Worm (Caenorhabditis elegans) whole organism, L4 larva: ENCODE data around the gene pgp-13.
A peak's percentile ranks its signal among the peaks of the same experiment; 100 is the strongest.

ENCODE experiments used
- F26F4.8 ChIP-seq: fragments of 200-800 bp; sonication (Bioruptor generic); conservative IDR thresholded peaks from 2 replicates; pipeline ENCODE4 v1.3.6; 2022; ENCODE audit warnings: missing genetic modification characterization, missing compliant biosample characterization
- F37D6.2 ChIP-seq: sonication (generic microtip); optimal IDR thresholded peaks from 2 replicates; lab custom pipeline; 2016; ENCODE audit warnings: mild to moderate bottlenecking, missing genetic modification characterization, missing compliant biosample characterization
- F49E8.2 ChIP-seq: sonication (generic microtip); optimal IDR thresholded peaks from 2 replicates; lab custom pipeline; 2016; ENCODE audit warnings: missing compliant biosample characterization, mild to moderate bottlenecking, missing genetic modification characterization, borderline replicate concordance
- T20F7.1 ChIP-seq: fragments of 200-800 bp; sonication (Bioruptor generic); optimal IDR thresholded peaks from 2 replicates; lab custom pipeline; 2018; ENCODE audit warnings: mild to moderate bottlenecking, missing genetic modification characterization, missing compliant biosample characterization
- Y105C5A.15 ChIP-seq: fragments of 200-800 bp; sonication (Bioruptor generic); IDR thresholded peaks from 2 replicates; pipeline ENCODE4 v1.3.6; 2022; ENCODE audit warnings: missing genetic modification characterization, missing compliant biosample characterization
- ZK546.5 ChIP-seq, 2 experiments: sonication (generic microtip); optimal IDR thresholded peaks; 2 replicates each; lab custom pipeline; 2017; ENCODE audit warnings: missing biosample characterization in 2 of 2, missing genetic modification characterization in 2 of 2
- aha-1 ChIP-seq: fragments of 150-350 bp; peaks from one replicate; lab custom pipeline; 2014; ENCODE audit warnings: missing biosample characterization, missing genetic modification characterization
- ama-1 ChIP-seq: fragments of 150-350 bp; optimal IDR thresholded peaks from 2 replicates; lab custom pipeline; 2014; ENCODE audit warnings: inconsistent platforms, mixed read lengths
- daf-16 ChIP-seq, 3 experiments: sonication (generic microtip); optimal IDR thresholded peaks; 2 replicates each; lab custom pipeline; 2016 to 2017; ENCODE audit warnings: missing genetic modification characterization in 3 of 3, missing genetic modification reagents in 3 of 3, mild to moderate bottlenecking in 2 of 3, missing compliant biosample characterization in 2 of 3, missing biosample characterization in 1 of 3, moderate library complexity in 1 of 3
- dmd-6 ChIP-seq: fragments of 200-800 bp; sonication (Bioruptor generic); IDR thresholded peaks from 2 replicates; pipeline ENCODE4 v1.3.6; 2022; ENCODE audit warnings: missing genetic modification reagents, missing genetic modification characterization, missing compliant biosample characterization
- dve-1 ChIP-seq: sonication (generic microtip); optimal IDR thresholded peaks from 2 replicates; lab custom pipeline; 2017; ENCODE audit warnings: antibody characterized with exemption, mild to moderate bottlenecking, missing genetic modification characterization, missing compliant biosample characterization; ENCODE audit not compliant: insufficient read depth
- egl-43 ChIP-seq: fragments of 200-800 bp; sonication (Bioruptor generic); IDR thresholded peaks from 2 replicates; pipeline ENCODE4 v1.3.6; 2022; ENCODE audit warnings: missing genetic modification reagents, missing genetic modification characterization, missing compliant biosample characterization
- fkh-10 ChIP-seq: fragments of 150-350 bp; optimal IDR thresholded peaks from 2 replicates; lab custom pipeline; 2014; ENCODE audit warnings: missing biosample characterization, missing genetic modification reagents, missing genetic modification characterization
- hif-1 ChIP-seq, 2 experiments: sonication (generic microtip); optimal IDR thresholded peaks; 2 replicates each; lab custom pipeline; 2016 to 2017; ENCODE audit warnings: missing compliant biosample characterization in 2 of 2, missing genetic modification characterization in 2 of 2, missing genetic modification reagents in 2 of 2, missing genotype in 2 of 2, mild to moderate bottlenecking in 1 of 2
- hlh-11 ChIP-seq: fragments of 200-800 bp; sonication (Bioruptor generic); optimal IDR thresholded peaks from 2 replicates; lab custom pipeline; 2018; ENCODE audit warnings: mild to moderate bottlenecking, missing genetic modification characterization, missing compliant biosample characterization
- hlh-30 ChIP-seq: sonication (generic microtip); optimal IDR thresholded peaks from 2 replicates; lab custom pipeline; 2017; ENCODE audit warnings: antibody characterized with exemption, mild to moderate bottlenecking, missing genetic modification characterization, missing compliant biosample characterization; ENCODE audit not compliant: insufficient read depth
- lir-3 ChIP-seq: sonication (generic microtip); optimal IDR thresholded peaks from 2 replicates; lab custom pipeline; 2016; ENCODE audit warnings: mild to moderate bottlenecking, missing genetic modification characterization, missing compliant biosample characterization
- lsy-2 ChIP-seq, 2 experiments: fragments of 150-350 bp in 1 of 2; sonication (generic microtip) in 1 of 2; optimal IDR thresholded peaks; 2 replicates each; lab custom pipeline; 2014 to 2017; ENCODE audit warnings: missing biosample characterization in 2 of 2, missing genetic modification characterization in 2 of 2
- mep-1 ChIP-seq: fragments of 150-350 bp; sonication (generic microtip); optimal IDR thresholded peaks from 3 replicates; lab custom pipeline; 2014; ENCODE audit warnings: missing biosample characterization, missing genetic modification characterization
- mes-2 ChIP-seq: sonication (generic microtip); optimal IDR thresholded peaks from 2 replicates; lab custom pipeline; 2016; ENCODE audit warnings: missing genotype, mild to moderate bottlenecking, missing genetic modification characterization, missing compliant biosample characterization; ENCODE audit not compliant: poor library complexity, severe bottlenecking
- nhr-10 ChIP-seq: fragments of 150-350 bp; optimal IDR thresholded peaks from 2 replicates; lab custom pipeline; 2014; ENCODE audit warnings: missing biosample characterization, missing genetic modification characterization
- nhr-102 ChIP-seq: sonication (generic microtip); optimal IDR thresholded peaks from 2 replicates; lab custom pipeline; 2016; ENCODE audit warnings: mild to moderate bottlenecking, missing genetic modification characterization, moderate library complexity, missing compliant biosample characterization
- nhr-111 ChIP-seq: fragments of 200-800 bp; sonication (Bioruptor generic); optimal IDR thresholded peaks from 2 replicates; lab custom pipeline; 2018; ENCODE audit warnings: mild to moderate bottlenecking, missing genetic modification characterization, missing compliant biosample characterization
- nhr-28 ChIP-seq: fragments of 150-350 bp; optimal IDR thresholded peaks from 2 replicates; lab custom pipeline; 2014; ENCODE audit warnings: missing biosample characterization, missing genetic modification characterization
- nhr-42 ChIP-seq: fragments of 200-800 bp; sonication (Bioruptor generic); IDR thresholded peaks from 2 replicates; pipeline ENCODE4 v1.3.6; 2022; ENCODE audit warnings: missing genetic modification characterization, missing compliant biosample characterization
- nhr-48 ChIP-seq: sonication (generic microtip); optimal IDR thresholded peaks from 2 replicates; lab custom pipeline; 2016; ENCODE audit warnings: mild to moderate bottlenecking, missing genetic modification characterization, missing compliant biosample characterization
- nhr-76 ChIP-seq: fragments of 150-350 bp; optimal IDR thresholded peaks from 2 replicates; lab custom pipeline; 2014; ENCODE audit warnings: missing biosample characterization, missing genetic modification characterization
- nhr-77 ChIP-seq: fragments of 150-350 bp; optimal IDR thresholded peaks from 2 replicates; lab custom pipeline; 2014; ENCODE audit warnings: missing biosample characterization, missing genetic modification characterization
- php-3 ChIP-seq: fragments of 200-800 bp; sonication (Bioruptor generic); IDR thresholded peaks from 2 replicates; pipeline ENCODE4 v1.3.6; 2022; ENCODE audit warnings: missing genetic modification reagents, missing genetic modification characterization, missing compliant biosample characterization
- pqm-1 ChIP-seq: sonication (generic microtip); optimal IDR thresholded peaks from 2 replicates; lab custom pipeline; 2017; ENCODE audit warnings: missing biosample characterization, missing genetic modification characterization
- rbr-2 ChIP-seq: sonication (generic microtip); optimal IDR thresholded peaks from 2 replicates; lab custom pipeline; 2016; ENCODE audit warnings: missing genotype, missing genetic modification characterization, missing compliant biosample characterization
- sdz-12 ChIP-seq: fragments of 200-800 bp; sonication (Bioruptor generic); optimal IDR thresholded peaks from 2 replicates; lab custom pipeline; 2018; ENCODE audit warnings: mild to moderate bottlenecking, missing genetic modification characterization, missing compliant biosample characterization
- set-16 ChIP-seq: fragments of 200-800 bp; sonication (Bioruptor generic); IDR thresholded peaks from 2 replicates; pipeline ENCODE4 v1.3.6; 2022; ENCODE audit warnings: missing genetic modification reagents, missing genetic modification characterization, missing compliant biosample characterization
- tra-1 ChIP-seq: fragments of 200-800 bp; sonication (Bioruptor generic); IDR thresholded peaks from 2 replicates; pipeline ENCODE4 v1.3.6; 2022; ENCODE audit warnings: missing genetic modification reagents, missing genetic modification characterization, missing compliant biosample characterization
- unc-130 ChIP-seq: sonication (generic microtip); optimal IDR thresholded peaks from 2 replicates; lab custom pipeline; 2016; ENCODE audit warnings: missing genetic modification reagents, missing genetic modification characterization, missing compliant biosample characterization
- unc-62 ChIP-seq, 3 experiments: fragments of 150-350 bp in 1 of 3; sonication (generic microtip); optimal IDR thresholded peaks in 2 of 3; peaks in 1 of 3; 1 replicate in 1 of 3; 2 replicates in 2 of 3; lab custom pipeline; 2014 to 2017; ENCODE audit warnings: missing biosample characterization in 3 of 3, missing genetic modification characterization in 3 of 3, missing genetic modification reagents in 3 of 3, missing genotype in 1 of 3
- zfp-2 ChIP-seq: sonication (generic microtip); optimal IDR thresholded peaks from 2 replicates; lab custom pipeline; 2016; ENCODE audit warnings: mild to moderate bottlenecking, missing genetic modification characterization, missing compliant biosample characterization
- zip-11 ChIP-seq: fragments of 200-800 bp; sonication (Bioruptor generic); IDR thresholded peaks from 2 replicates; pipeline ENCODE4 v1.3.6; 2022; ENCODE audit warnings: missing genetic modification characterization, missing compliant biosample characterization
- zip-2 ChIP-seq: fragments of 150-350 bp; optimal IDR thresholded peaks from 2 replicates; lab custom pipeline; 2014; ENCODE audit warnings: missing biosample characterization, missing genetic modification characterization
- ztf-7 ChIP-seq: fragments of 150-350 bp; optimal IDR thresholded peaks from 2 replicates; lab custom pipeline; 2014; ENCODE audit warnings: missing biosample characterization, missing genetic modification characterization

pgp-13 gene

ce11 chrX:12691306-12691705 lies 47.2 kb upstream of the pgp-13 start, which contains the start of gene ugt-50:
Gene ugt-50 (plus strand): TSS chrX:12691573.
- TF ChIP-seq Y105C5A.15 (GFP tag; lab: Robert Waterston, UW), result no peak
- peak in 1 of 2 experiments; percentile 33 for TF ChIP-seq hif-1 (tag; optimal IDR thresholded peaks at IDR 0.05; lab: Kevin White, UChicago)
- TF ChIP-seq php-3, result peak; percentile 66
- no peak for TF ChIP-seq tra-1 (GFP tag; lab: Robert Waterston, UW)
- peak; percentile 53 for TF ChIP-seq mes-2 (tag; lab: Kevin White, UChicago)
- TF ChIP-seq aha-1 (tag; lab: Kevin White, UChicago), result no peak
- TF ChIP-seq nhr-48 (tag; lab: Kevin White, UChicago), result peak; percentile 52
- peak; percentile 68 for TF ChIP-seq dmd-6
- TF ChIP-seq nhr-102 (tag; lab: Kevin White, UChicago), result peak; percentile 27
- TF ChIP-seq ztf-7 (tag; lab: Kevin White, UChicago), result peak; percentile 95
- TF ChIP-seq nhr-28 (tag; lab: Kevin White, UChicago), result peak; percentile 93
- peak; percentile 9 for TF ChIP-seq T20F7.1 (GFP tag; lab: Kevin White, UChicago)
- peak; percentile 90 for TF ChIP-seq dve-1 (tag; lab: Kevin White, UChicago)
- TF ChIP-seq lsy-2 (tag; optimal IDR thresholded peaks at IDR 0.05; lab: Kevin White, UChicago), result peak in 1 of 2 experiments; percentile 48
- TF ChIP-seq nhr-10 (tag; lab: Kevin White, UChicago), result peak; percentile 10
- TF ChIP-seq zip-2 (tag; lab: Kevin White, UChicago), result no peak
- TF ChIP-seq pqm-1 (tag; lab: Kevin White, UChicago), result peak; percentile 68
- TF ChIP-seq hlh-11 (tag; lab: Kevin White, UChicago), result peak; percentile 78
- TF ChIP-seq lir-3 (tag; lab: Kevin White, UChicago), result no peak
- TF ChIP-seq unc-62 (GFP tag; optimal IDR thresholded peaks at IDR 0.05 in 1 of 2; lab: Kevin White, UChicago), result peak in 1 of 2 experiments; percentile 19
- TF ChIP-seq unc-62 (tag; optimal IDR thresholded peaks at IDR 0.05; lab: Kevin White, UChicago), result no peak
- no peak for TF ChIP-seq unc-130 (GFP tag; lab: Kevin White, UChicago)
- peak; percentile 50 for TF ChIP-seq hlh-30 (tag; lab: Kevin White, UChicago)
- no peak for TF ChIP-seq zfp-2 (tag; lab: Kevin White, UChicago)
- TF ChIP-seq mep-1 (tag; lab: Kevin White, UChicago), result peak; percentile 26
- no peak for TF ChIP-seq daf-16 (GFP tag; optimal IDR thresholded peaks at IDR 0.05; lab: Kevin White, UChicago)
- TF ChIP-seq daf-16 (tag; optimal IDR thresholded peaks at IDR 0.05; lab: Kevin White, UChicago), result peak; percentile 99
- no peak for TF ChIP-seq nhr-76 (tag; lab: Kevin White, UChicago)
- peak; percentile 28 for TF ChIP-seq nhr-77

ce11 chrX:12691740-12692383 lies 46.7 kb upstream of the pgp-13 start:
- TF ChIP-seq hlh-30 (tag; lab: Kevin White, UChicago) (peak; percentile 22), egl-43 (GFP tag; lab: Robert Waterston, UW) (peak; percentile 56; the same call in 1 of the 2 replicates), zip-11 (GFP tag; lab: Robert Waterston, UW) (no peak), sdz-12 (GFP tag; lab: Kevin White, UChicago) (no peak), rbr-2 (tag; lab: Kevin White, UChicago) (peak; percentile 18), unc-62 (GFP tag; optimal IDR thresholded peaks at IDR 0.05 in 1 of 2; lab: Kevin White, UChicago) (peak in 1 of 2 experiments; percentile 97), unc-62 (tag; optimal IDR thresholded peaks at IDR 0.05; lab: Kevin White, UChicago) (no peak), aha-1 (tag; lab: Kevin White, UChicago) (peak; percentile 9), nhr-111 (GFP tag; lab: Kevin White, UChicago) (no peak), fkh-10 (GFP tag; lab: Kevin White, UChicago) (peak; percentile 71), mep-1 (tag; lab: Kevin White, UChicago) (peak; percentile 39), ama-1 (lab: Kevin White, UChicago) (peak; percentile 60)

- TF ChIP-seq set-16 (no peak), T20F7.1 (GFP tag; lab: Kevin White, UChicago) (no peak), ama-1 (lab: Kevin White, UChicago) (no peak), F37D6.2 (tag; lab: Kevin White, UChicago) (peak; percentile 48), rbr-2 (tag; lab: Kevin White, UChicago) (peak; percentile 3), F26F4.8 (GFP tag; lab: Robert Waterston, UW) (no peak), mep-1 (tag; lab: Kevin White, UChicago) (no peak), aha-1 (tag; lab: Kevin White, UChicago) (peak; percentile 66), F49E8.2 (tag; lab: Kevin White, UChicago) (no peak), ZK546.5 (tag; optimal IDR thresholded peaks at IDR 0.05; lab: Kevin White, UChicago) (peak in 1 of 2 experiments; percentile 24), nhr-42 (0 out of 2 replicates have a peak, but pooled peaks have one; percentile 45), lsy-2 (tag; optimal IDR thresholded peaks at IDR 0.05; lab: Kevin White, UChicago) (peak in 1 of 2 experiments; percentile 0)
These were observed 45.4 kb upstream of the pgp-13 start for ce11 chrX:12693150-12693589.
